Fruit fly (Drosophila melanogaster): ENCODE measurements around the gene Gr93c.

Gr93c gene

dm6 chr3R:21863817-21864384, 18.8 kb upstream of the Gr93c start (continued):
- TF ChIP-seq tgo (GFP tag; IDR thresholded peaks at IDR 0.05) = peak; percentile 30; the same call in 1 of the 3 replicates
- TF ChIP-seq ATbp (GFP tag; optimal IDR thresholded peaks at IDR 0.05) = peak; percentile 14
- TF ChIP-seq CG14860 (GFP tag; IDR thresholded peaks at IDR 0.05; ENCODE audit: partially characterized antibody) = no peak
- TF ChIP-seq CG13287 (GFP tag; IDR thresholded peaks at IDR 0.05; ENCODE audit: partially characterized antibody) = no peak
- peak; percentile 38 for TF ChIP-seq CG2678 (tag; optimal IDR thresholded peaks at IDR 0.05)
- peak; percentile 22 for TF ChIP-seq PHDP (tag; optimal IDR thresholded peaks at IDR 0.05)
- TF ChIP-seq CG12391 (tag; optimal IDR thresholded peaks at IDR 0.05) = peak; percentile 43
- peak; percentile 7 for TF ChIP-seq CoRest (tag; optimal IDR thresholded peaks at IDR 0.05)
- TF ChIP-seq Pdp1 (GFP tag; optimal IDR thresholded peaks at IDR 0.05) = peak in 1 of 2 experiments; percentile 79
- no peak for TF ChIP-seq hkb (optimal IDR thresholded peaks at IDR 0.05)
- peak; percentile 20; the same call in 1 of the 2 replicates for TF ChIP-seq hkb (GFP tag; IDR thresholded peaks at IDR 0.05)
- TF ChIP-seq CG2712 (tag; optimal IDR thresholded peaks at IDR 0.05) = peak; percentile 21
- TF ChIP-seq Fer3 (tag; optimal IDR thresholded peaks at IDR 0.05) = peak; percentile 17
- TF ChIP-seq bcd (GFP tag; optimal IDR thresholded peaks at IDR 0.05) = no peak
- TF ChIP-seq al (GFP tag; IDR thresholded peaks at IDR 0.05) = no peak
- TF ChIP-seq Xbp1 (GFP tag; optimal IDR thresholded peaks at IDR 0.05) = no peak

DNA sequence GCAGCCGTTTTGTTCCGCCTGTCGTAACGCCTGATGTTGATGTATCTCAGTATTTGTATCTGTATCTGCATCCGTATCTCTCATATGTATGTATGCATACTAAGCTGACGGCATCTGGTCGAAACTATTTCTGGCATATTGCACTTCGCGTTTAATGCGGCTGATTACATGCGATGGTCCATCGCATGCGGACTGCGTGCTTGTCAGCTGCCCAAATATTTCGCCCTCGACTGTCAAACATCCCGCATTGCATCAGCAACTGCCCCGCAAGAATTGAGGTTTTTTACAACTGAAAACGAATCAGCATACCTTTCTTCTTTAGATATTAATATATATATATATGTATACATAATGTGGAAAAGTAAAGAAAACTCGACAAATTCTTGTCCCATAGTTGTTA, 17.8 kb upstream of the Gr93c start:
- TF ChIP-seq pho (GFP tag; optimal IDR thresholded peaks at IDR 0.05) (no peak), Sry-δ (GFP tag; optimal IDR thresholded peaks at IDR 0.05) (no peak), esg (GFP tag; conservative IDR thresholded peaks at IDR 0.05) (no peak), Sox100B (GFP tag; optimal IDR thresholded peaks at IDR 0.05) (peak; percentile 3), Drgx (GFP tag; IDR thresholded peaks at IDR 0.05) (no peak), CG15479 (GFP tag; optimal IDR thresholded peaks at IDR 0.05) (no peak), CG18764 (GFP tag; optimal IDR thresholded peaks at IDR 0.05) (no peak), E2f1 (GFP tag; IDR thresholded peaks at IDR 0.05) (no peak), CG11504 (tag; optimal IDR thresholded peaks at IDR 0.05) (peak; percentile 7), otp (GFP tag; IDR thresholded peaks at IDR 0.05) (no peak), CG2199 (GFP tag; IDR thresholded peaks at IDR 0.05) (peak; percentile 6; the same call in 1 of the 3 replicates), cwo (GFP tag; optimal IDR thresholded peaks at IDR 0.05) (no peak), vvl (GFP tag; IDR thresholded peaks at IDR 0.05) (peak; percentile 36; the same call in 1 of the 2 replicates), gsb-n (tag; optimal IDR thresholded peaks at IDR 0.05) (peak; percentile 34), CG3726 (GFP tag; IDR thresholded peaks at IDR 0.05) (no peak), Aef1 (GFP tag; IDR thresholded peaks at IDR 0.05) (no peak), al (GFP tag; IDR thresholded peaks at IDR 0.05) (no peak), CG1647 (GFP tag; optimal IDR thresholded peaks at IDR 0.05) (no peak), Meics (GFP tag; optimal IDR thresholded peaks at IDR 0.05) (no peak), aop (GFP tag; IDR thresholded peaks at IDR 0.05) (no peak), CG9817 (tag; optimal IDR thresholded peaks at IDR 0.05) (no peak), CG6854 (GFP tag; optimal IDR thresholded peaks at IDR 0.05) (no peak), CG5953 (GFP tag; IDR thresholded peaks at IDR 0.05) (no peak), CG15073 (GFP tag; optimal IDR thresholded peaks at IDR 0.05) (peak; percentile 80)

Data from whole organism, embryonic.